Fruit fly (Drosophila melanogaster) whole organism, wandering third instar larva: Measurements from ENCODE around the gene CG32301.
A peak's percentile ranks its signal among the peaks of the same experiment; 100 is the strongest.

Experiments
- Dif ChIP-seq: fragments of 200-275, 200-300 bp; sonication (Bioruptor generic); optimal IDR thresholded peaks from 2 replicates; lab custom pipeline; 2018; ENCODE audit warnings: missing biosample characterization, missing genetic modification characterization; ENCODE audit not compliant: partially characterized antibody
- GATAd ChIP-seq: sonication (Bioruptor generic); optimal IDR thresholded peaks from 2 replicates; lab custom pipeline; 2016; ENCODE audit warnings: missing biosample characterization, missing genetic modification characterization
- HLH106 ChIP-seq: fragments of 200-800 bp; optimal IDR thresholded peaks from 3 replicates; lab custom pipeline; 2019; ENCODE audit warnings: missing biosample characterization, mild to moderate bottlenecking, missing genetic modification characterization, moderate library complexity
- Hnf4 ChIP-seq: fragments of 200-800 bp; sonication (Bioruptor generic); optimal IDR thresholded peaks from 2 replicates; lab custom pipeline; 2016; ENCODE audit warnings: missing biosample characterization, mild to moderate bottlenecking, missing genetic modification characterization
- Hr83 ChIP-seq: fragments of 200-300 bp; sonication (Bioruptor generic); optimal IDR thresholded peaks from 2 replicates; lab custom pipeline; 2016; ENCODE audit warnings: missing biosample characterization, mild to moderate bottlenecking, missing genetic modification characterization, moderate library complexity; ENCODE audit not compliant: poor library complexity, severe bottlenecking
- Mio ChIP-seq: sonication (Bioruptor generic); optimal IDR thresholded peaks from 2 replicates; lab custom pipeline; 2016; ENCODE audit warnings: missing biosample characterization, missing genetic modification characterization
- Rel ChIP-seq, 2 experiments: fragments of 200-800 bp; sonication (Bioruptor generic) in 1 of 2; optimal IDR thresholded peaks; 2 replicates in 1 of 2; 3 replicates in 1 of 2; lab custom pipeline; 2016 to 2019; ENCODE audit warnings: mild to moderate bottlenecking in 2 of 2, missing biosample characterization in 2 of 2, missing genetic modification characterization in 2 of 2, moderate library complexity in 1 of 2
- Sp1 ChIP-seq: fragments of 200-800 bp; sonication (Bioruptor generic); optimal IDR thresholded peaks from 3 replicates; lab custom pipeline; 2019; ENCODE audit warnings: missing biosample characterization, mild to moderate bottlenecking, missing genetic modification characterization, moderate library complexity
- Vsx2 ChIP-seq: fragments of 200-300, 225-300 bp; sonication (Bioruptor generic); optimal IDR thresholded peaks from 2 replicates; lab custom pipeline; 2018; ENCODE audit warnings: missing biosample characterization, missing genetic modification characterization; ENCODE audit not compliant: partially characterized antibody
- dl ChIP-seq, 2 experiments: fragments of 175-275, 200-275 bp in 1 of 2; fragments of 200-275 bp in 1 of 2; sonication (Bioruptor generic); optimal IDR thresholded peaks; lab custom pipeline; 2018; ENCODE audit warnings: mild to moderate bottlenecking in 2 of 2, missing biosample characterization in 2 of 2, missing genetic modification characterization in 2 of 2, moderate library complexity in 2 of 2; ENCODE audit not compliant: partially characterized antibody in 2 of 2, insufficient read depth in 1 of 2
- dmrt93B ChIP-seq: fragments of 200-800 bp; sonication (Bioruptor generic); optimal IDR thresholded peaks from 2 replicates; lab custom pipeline; 2018; ENCODE audit warnings: missing biosample characterization, mild to moderate bottlenecking, missing genetic modification characterization
- h ChIP-seq: fragments of 200-800 bp; sonication (Bioruptor generic); optimal IDR thresholded peaks from 3 replicates; lab custom pipeline; 2016; ENCODE audit warnings: missing biosample characterization, mild to moderate bottlenecking, missing genetic modification characterization
- psq ChIP-seq: fragments of 200-800 bp; sonication (Bioruptor generic); optimal IDR thresholded peaks from 3 replicates; lab custom pipeline; 2017; ENCODE audit warnings: missing biosample characterization, mild to moderate bottlenecking, missing genetic modification characterization, moderate library complexity
- sage ChIP-seq: fragments of 200-800 bp; sonication (Bioruptor generic); optimal IDR thresholded peaks from 2 replicates; lab custom pipeline; 2016; ENCODE audit warnings: missing biosample characterization, mild to moderate bottlenecking, missing genetic modification characterization
- woc ChIP-seq: sonication (Bioruptor generic); optimal IDR thresholded peaks from 2 replicates; lab custom pipeline; 2016; ENCODE audit warnings: missing biosample characterization, mild to moderate bottlenecking, missing genetic modification characterization

The CG32301 gene

DNA sequence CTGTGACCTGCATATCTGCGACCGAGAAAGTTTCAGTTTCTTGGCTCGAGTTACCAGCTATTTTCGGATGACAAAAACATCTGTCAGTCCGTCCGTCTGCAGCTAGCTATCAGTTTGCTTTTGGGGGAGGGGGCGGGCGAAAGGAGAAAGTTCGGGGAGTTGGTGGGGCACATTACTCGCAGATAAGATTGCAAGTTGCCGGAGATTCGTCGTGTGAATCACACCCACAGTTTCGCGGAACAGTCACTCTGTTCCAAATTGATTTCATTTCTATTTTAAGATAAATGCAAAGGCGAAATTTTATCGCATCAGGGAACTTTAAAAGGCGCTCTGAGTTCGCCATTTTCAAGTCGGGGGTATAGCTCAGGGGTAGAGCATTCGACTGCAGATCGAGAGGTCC, 29.1 kb downstream of the CG32301 start:
- no peak for TF ChIP-seq Rel (GFP tag; optimal IDR thresholded peaks at IDR 0.05; lab: Kevin White, UChicago)
- peak; percentile 97 for TF ChIP-seq Rel (tag; optimal IDR thresholded peaks at IDR 0.05; lab: Kevin White, UChicago)
- no peak for TF ChIP-seq dmrt93B
- TF ChIP-seq Hr83 (GFP tag; lab: Kevin White, UChicago), result no peak
- TF ChIP-seq Vsx2, result no peak
- no peak for TF ChIP-seq Sp1 (GFP tag; lab: Kevin White, UChicago)

DNA sequence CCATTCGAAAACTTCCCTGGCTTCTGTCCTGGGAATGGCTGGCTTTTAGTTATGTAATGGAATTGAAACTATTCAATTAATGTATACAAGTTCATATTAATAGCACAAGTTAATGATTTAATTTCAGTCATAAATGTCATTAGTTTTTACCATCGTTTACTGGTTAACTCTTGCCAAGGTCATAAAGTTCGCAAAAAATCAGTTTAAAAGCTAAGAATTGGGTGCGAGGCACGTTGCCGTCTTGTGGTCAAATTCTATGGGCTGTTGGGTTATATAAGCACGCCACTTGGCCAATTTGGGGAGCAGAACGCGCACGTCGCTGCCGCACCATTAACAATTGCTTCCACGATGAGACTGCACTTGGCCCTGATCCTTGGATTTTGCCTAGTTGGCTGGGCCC, 32.0 kb downstream of the CG32301 start, which contains the start of gene yellow-g2:
Gene yellow-g2 (plus strand): TSS at position 301 of the 400 bp plus-strand sequence.
- no peak for TF ChIP-seq h (GFP tag; lab: Kevin White, UChicago)
- TF ChIP-seq psq (GFP tag; lab: Kevin White, UChicago), result no peak
- TF ChIP-seq sage (GFP tag; lab: Kevin White, UChicago), result no peak
- TF ChIP-seq, all 38 proteins: peak for 0

DNA sequence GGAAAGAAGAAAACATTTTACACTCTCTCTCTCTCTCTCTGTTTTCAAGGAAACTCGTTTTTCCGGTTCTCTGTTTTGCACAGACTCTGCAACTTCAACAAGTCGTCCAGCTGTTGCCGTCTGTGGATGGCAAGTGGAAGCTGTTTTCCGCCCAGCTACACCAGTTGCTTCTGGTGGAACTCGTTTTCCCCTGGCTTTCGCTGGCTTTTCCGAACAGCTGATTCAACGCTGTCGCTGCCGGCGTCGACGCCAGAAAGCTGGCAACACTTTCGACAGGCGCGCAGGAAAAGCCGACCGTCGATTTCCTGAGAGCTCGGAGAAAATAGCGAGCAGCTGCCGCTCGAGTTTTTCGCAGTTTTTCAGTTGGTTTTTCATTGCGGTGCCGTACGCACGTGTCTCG, 38.2 kb downstream of the CG32301 start, which contains the start of gene MsR2:
Gene MsR2 (plus strand): TSS at position 378 of the 400 bp plus-strand sequence.
- TF ChIP-seq Hnf4 (no peak), Rel (GFP tag; optimal IDR thresholded peaks at IDR 0.05; lab: Kevin White, UChicago) (no peak), Rel (tag; optimal IDR thresholded peaks at IDR 0.05; lab: Kevin White, UChicago) (no peak), GATAd (GFP tag; lab: Kevin White, UChicago) (no peak), dl (GFP tag; optimal IDR thresholded peaks at IDR 0.05; lab: Kevin White, UChicago; ENCODE audit: insufficient read depth in 1 of 2, partially characterized antibody in 2 of 2) (no peak), Sp1 (GFP tag; lab: Kevin White, UChicago) (no peak), woc (GFP tag; lab: Kevin White, UChicago) (no peak), Dif (GFP tag; lab: Kevin White, UChicago) (no peak), Mio (GFP tag; lab: Kevin White, UChicago) (no peak), dmrt93B (no peak), HLH106 (tag; lab: Kevin White, UChicago) (no peak)
